Fruit fly (Drosophila melanogaster): ENCODE results near the gene CG14421.

CG14421 gene

DNA sequence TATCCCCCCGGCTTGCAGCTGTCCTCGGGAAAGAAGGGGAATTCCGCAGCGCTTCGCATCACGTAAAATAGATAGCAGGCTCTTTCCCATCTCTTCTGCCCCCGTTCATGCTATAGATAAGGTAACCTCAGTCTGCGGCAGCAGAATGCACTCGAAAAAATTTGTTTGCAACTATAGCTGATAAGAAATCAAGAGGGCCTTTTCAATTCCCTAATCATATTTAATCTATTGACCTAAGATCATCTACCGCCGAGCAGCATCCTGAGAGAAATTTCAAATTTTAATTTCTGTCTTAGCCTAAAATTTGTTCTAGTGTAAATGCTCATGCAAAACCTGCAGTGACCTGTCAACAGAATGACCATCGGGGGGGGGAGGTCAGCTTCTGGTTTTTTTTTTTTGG is 15.4 kb downstream of the CG14421 start (continued):
- TF ChIP-seq Atf3 (GFP tag; optimal IDR thresholded peaks at IDR 0.05) (no peak), CG10209 (GFP tag; optimal IDR thresholded peaks at IDR 0.05) (no peak), Fer1 (GFP tag; optimal IDR thresholded peaks at IDR 0.05) (no peak), CG14050 (GFP tag; IDR thresholded peaks at IDR 0.05) (no peak), CG10274 (GFP tag; optimal IDR thresholded peaks at IDR 0.05) (no peak), sna (GFP tag; IDR thresholded peaks at IDR 0.05; ENCODE audit: partially characterized antibody) (no peak), CG17912 (GFP tag; optimal IDR thresholded peaks at IDR 0.05) (no peak), CG1233 (GFP tag; optimal IDR thresholded peaks at IDR 0.05) (no peak), CG8089 (GFP tag; optimal IDR thresholded peaks at IDR 0.05) (no peak), Elba2 (GFP tag; optimal IDR thresholded peaks at IDR 0.05) (no peak), cad (GFP tag; optimal IDR thresholded peaks at IDR 0.05) (no peak), mirr (GFP tag; optimal IDR thresholded peaks at IDR 0.05) (no peak), CG9932 (GFP tag; IDR thresholded peaks at IDR 0.05) (no peak), br (optimal IDR thresholded peaks at IDR 0.05) (no peak), CG31224 (GFP tag; IDR thresholded peaks at IDR 0.05) (no peak), inv (GFP tag; IDR thresholded peaks at IDR 0.05; ENCODE audit: partially characterized antibody) (no peak), CG17328 (GFP tag; IDR thresholded peaks at IDR 0.05) (no peak), B-H2 (GFP tag; optimal IDR thresholded peaks at IDR 0.05) (no peak), ci (GFP tag; IDR thresholded peaks at IDR 0.05) (0 out of 3 replicates have a peak, but pooled peaks have one; percentile 18), Trl (optimal IDR thresholded peaks at IDR 0.05) (no peak), Trl (GFP tag; optimal IDR thresholded peaks at IDR 0.05) (no peak), Gug (GFP tag; IDR thresholded peaks at IDR 0.05) (no peak), aop (GFP tag; IDR thresholded peaks at IDR 0.05) (no peak), Sox100B (GFP tag; optimal IDR thresholded peaks at IDR 0.05) (no peak), CG6813 (GFP tag; optimal IDR thresholded peaks at IDR 0.05) (no peak), CG2199 (GFP tag; IDR thresholded peaks at IDR 0.05) (no peak), Nf-YA (GFP tag; IDR thresholded peaks at IDR 0.05) (no peak), CG10366 (GFP tag; IDR thresholded peaks at IDR 0.05) (no peak), CG1602 (GFP tag; optimal IDR thresholded peaks at IDR 0.05) (no peak), CG8478 (optimal IDR thresholded peaks at IDR 0.05) (no peak), BtbVII (GFP tag; optimal IDR thresholded peaks at IDR 0.05) (no peak), btn (GFP tag; optimal IDR thresholded peaks at IDR 0.05) (no peak), Kr (GFP tag; optimal IDR thresholded peaks at IDR 0.05) (no peak), crp (GFP tag; optimal IDR thresholded peaks at IDR 0.05) (no peak), insv (GFP tag; optimal IDR thresholded peaks at IDR 0.05) (no peak), zen2 (GFP tag; IDR thresholded peaks at IDR 0.05; ENCODE audit: partially characterized antibody) (no peak), Sry-δ (GFP tag; optimal IDR thresholded peaks at IDR 0.05) (no peak), B-H1 (GFP tag; IDR thresholded peaks at IDR 0.05) (no peak), lola (GFP tag; optimal IDR thresholded peaks at IDR 0.05) (no peak), Mrtf (GFP tag; IDR thresholded peaks at IDR 0.05) (no peak), ken (GFP tag; IDR thresholded peaks at IDR 0.05) (no peak), CG32772 (GFP tag; IDR thresholded peaks at IDR 0.05) (no peak), CG17829 (tag; optimal IDR thresholded peaks at IDR 0.05) (no peak), gsb (GFP tag; IDR thresholded peaks at IDR 0.05) (no peak), CG1603 (tag; optimal IDR thresholded peaks at IDR 0.05) (peak; percentile 41), Ptx1 (GFP tag; IDR thresholded peaks at IDR 0.05) (no peak), sob (GFP tag; IDR thresholded peaks at IDR 0.05) (no peak), pum (GFP tag; optimal IDR thresholded peaks at IDR 0.05) (peak; percentile 1), seq (GFP tag; IDR thresholded peaks at IDR 0.05) (no peak), exex (tag; optimal IDR thresholded peaks at IDR 0.05) (no peak), gcm2 (GFP tag; optimal IDR thresholded peaks at IDR 0.05) (no peak), Sin3A (optimal IDR thresholded peaks at IDR 0.05) (no peak), Jarid2 (GFP tag; optimal IDR thresholded peaks at IDR 0.05) (no peak), her (GFP tag; optimal IDR thresholded peaks at IDR 0.05) (no peak)
